Fruit fly (Drosophila melanogaster): Measurements from ENCODE around the gene Wnk.
A peak's percentile ranks its signal among the peaks of the same experiment; 100 is the strongest.

Gene Wnk

DNA sequence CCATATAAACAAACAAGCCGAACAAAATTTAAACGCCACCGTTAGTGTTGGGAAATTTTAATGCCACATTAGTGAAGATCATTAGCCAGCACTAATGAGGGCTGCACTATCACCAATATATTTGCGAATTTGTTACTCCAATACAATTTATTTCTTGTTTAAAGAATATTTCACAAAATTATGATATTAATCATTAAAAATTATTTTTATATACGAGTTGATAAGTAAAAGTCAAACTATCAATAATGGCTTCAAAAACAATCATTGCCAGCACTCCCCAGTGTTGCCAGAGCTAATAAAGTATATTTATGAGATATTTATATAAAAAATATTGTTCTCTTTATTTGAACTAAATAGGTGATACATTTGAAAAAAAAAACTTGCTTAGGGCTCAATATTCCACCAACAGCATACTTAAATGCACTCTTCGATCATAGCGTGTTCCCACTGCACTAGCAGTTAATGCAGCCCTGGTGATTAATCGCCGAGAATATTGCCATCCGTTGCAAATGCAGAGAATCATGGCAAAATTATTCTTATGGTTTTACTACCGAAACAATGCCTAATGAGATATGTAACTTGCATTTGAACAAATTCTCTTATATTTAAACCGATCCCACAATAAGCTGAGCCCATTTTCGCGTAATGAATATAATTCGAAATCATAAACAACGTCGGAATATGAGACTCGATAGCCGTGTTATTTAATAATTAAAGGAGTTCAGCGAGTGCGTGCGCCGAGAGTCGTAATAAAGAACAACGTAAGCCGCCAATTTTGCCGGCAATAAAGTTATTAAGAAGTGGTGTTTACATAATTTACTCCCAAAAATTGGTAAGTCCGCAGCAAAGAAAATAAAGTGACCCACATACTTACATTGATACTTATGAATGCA, 38.7 kb downstream of the Wnk start, which contains the start of the genes SAK and Cdk12 (continued):
- peak; percentile 86 for TF ChIP-seq Med (GFP tag)
- peak; percentile 81; the same call in 2 of the 3 replicates for TF ChIP-seq CG2889 (GFP tag; IDR thresholded peaks at IDR 0.05)
- TF ChIP-seq CG31365 (tag; optimal IDR thresholded peaks at IDR 0.05) = peak; percentile 22
- TF ChIP-seq lmd (GFP tag; IDR thresholded peaks at IDR 0.05) = peak; percentile 87
- TF ChIP-seq CG7357 (GFP tag; IDR thresholded peaks at IDR 0.05) = peak; percentile 97
- TF ChIP-seq pnt (GFP tag; optimal IDR thresholded peaks at IDR 0.05) = peak; percentile 71
- TF ChIP-seq onecut (GFP tag; IDR thresholded peaks at IDR 0.05) = 0 out of 2 replicates have a peak, but pooled peaks have one; percentile 34
- TF ChIP-seq Fer1 (GFP tag; optimal IDR thresholded peaks at IDR 0.05) = peak; percentile 79
- TF ChIP-seq nom (GFP tag; optimal IDR thresholded peaks at IDR 0.05) = peak; percentile 57
- TF ChIP-seq CG6254 (GFP tag; optimal IDR thresholded peaks at IDR 0.05) = peak; percentile 76
- peak; percentile 90 for TF ChIP-seq CG13424 (tag; optimal IDR thresholded peaks at IDR 0.05)
- no peak for TF ChIP-seq p53 (GFP tag; optimal IDR thresholded peaks at IDR 0.05)
- peak; percentile 52 for TF ChIP-seq CG8281 (tag; optimal IDR thresholded peaks at IDR 0.05)
- TF ChIP-seq CG32767 (GFP tag; IDR thresholded peaks at IDR 0.05) = peak; percentile 53
- TF ChIP-seq Hr78 (GFP tag; optimal IDR thresholded peaks at IDR 0.05) = peak in 1 of 2 experiments; percentile 83
- peak; percentile 40 for TF ChIP-seq run (tag; optimal IDR thresholded peaks at IDR 0.05)
- peak; percentile 22; the same call in 1 of the 2 replicates for TF ChIP-seq inv (GFP tag; IDR thresholded peaks at IDR 0.05; ENCODE audit: partially characterized antibody)
- TF ChIP-seq CG8765 (GFP tag; IDR thresholded peaks at IDR 0.05) = peak; percentile 67
- TF ChIP-seq CG11696 (GFP tag; IDR thresholded peaks at IDR 0.05) = no peak; the same call in 1 of the 2 replicates
- peak; percentile 74 for TF ChIP-seq HLH54F (GFP tag; optimal IDR thresholded peaks at IDR 0.05)
- TF ChIP-seq Deaf1 (tag; optimal IDR thresholded peaks at IDR 0.05) = no peak
- TF ChIP-seq CG1602 (GFP tag; optimal IDR thresholded peaks at IDR 0.05) = peak; percentile 88
- TF ChIP-seq CG17829 (tag; optimal IDR thresholded peaks at IDR 0.05) = peak; percentile 89
- TF ChIP-seq CG3407 (GFP tag; optimal IDR thresholded peaks at IDR 0.05) = peak; percentile 73
- TF ChIP-seq Gug (GFP tag; IDR thresholded peaks at IDR 0.05) = peak; percentile 87
- peak in 1 of 2 experiments; percentile 78 for TF ChIP-seq eve (GFP tag; optimal IDR thresholded peaks at IDR 0.05)
- peak; percentile 55 for TF ChIP-seq CG6854 (GFP tag; optimal IDR thresholded peaks at IDR 0.05)
- TF ChIP-seq CG1603 (tag; optimal IDR thresholded peaks at IDR 0.05) = peak; percentile 33
- TF ChIP-seq hb (GFP tag; IDR thresholded peaks at IDR 0.05; ENCODE audit: partially characterized antibody) = no peak
- peak; percentile 93 for TF ChIP-seq gem (tag; optimal IDR thresholded peaks at IDR 0.05)
- no peak for TF ChIP-seq hbn (GFP tag; IDR thresholded peaks at IDR 0.05; ENCODE audit: partially characterized antibody)
- peak; percentile 50 for TF ChIP-seq Dref (GFP tag; IDR thresholded peaks at IDR 0.05)
- TF ChIP-seq Hand (GFP tag; optimal IDR thresholded peaks at IDR 0.05) = peak; percentile 36
- peak; percentile 87 for TF ChIP-seq CG32532 (GFP tag; IDR thresholded peaks at IDR 0.05)
- peak; percentile 89 for TF ChIP-seq CG18262 (tag; optimal IDR thresholded peaks at IDR 0.05)
- TF ChIP-seq CG11560 (tag; IDR thresholded peaks at IDR 0.05) = peak; percentile 61; the same call in 2 of the 3 replicates
- no peak for TF ChIP-seq lov (optimal IDR thresholded peaks at IDR 0.05)
- TF ChIP-seq lov (GFP tag; IDR thresholded peaks at IDR 0.05) = no peak
- peak; percentile 48 for TF ChIP-seq CG17568 (GFP tag; optimal IDR thresholded peaks at IDR 0.05)
- TF ChIP-seq lola (GFP tag; optimal IDR thresholded peaks at IDR 0.05) = peak in 1 of 3 experiments; percentile 85
- peak; percentile 58 for TF ChIP-seq Ets97D (GFP tag; optimal IDR thresholded peaks at IDR 0.05)
- peak; percentile 77 for TF ChIP-seq CG11247 (GFP tag; IDR thresholded peaks at IDR 0.05)
- peak; percentile 71 for TF ChIP-seq oc (tag; optimal IDR thresholded peaks at IDR 0.05)
- TF ChIP-seq Lhr (GFP tag; optimal IDR thresholded peaks at IDR 0.05) = peak; percentile 65
- peak; percentile 76 for TF ChIP-seq CG31388 (GFP tag; optimal IDR thresholded peaks at IDR 0.05)
- peak; percentile 88 for TF ChIP-seq Xbp1 (GFP tag; optimal IDR thresholded peaks at IDR 0.05)
- peak; percentile 86 for TF ChIP-seq Dek (tag; optimal IDR thresholded peaks at IDR 0.05)
